Fruit fly (Drosophila melanogaster): ENCODE data around the gene Hs2st.

DNA sequence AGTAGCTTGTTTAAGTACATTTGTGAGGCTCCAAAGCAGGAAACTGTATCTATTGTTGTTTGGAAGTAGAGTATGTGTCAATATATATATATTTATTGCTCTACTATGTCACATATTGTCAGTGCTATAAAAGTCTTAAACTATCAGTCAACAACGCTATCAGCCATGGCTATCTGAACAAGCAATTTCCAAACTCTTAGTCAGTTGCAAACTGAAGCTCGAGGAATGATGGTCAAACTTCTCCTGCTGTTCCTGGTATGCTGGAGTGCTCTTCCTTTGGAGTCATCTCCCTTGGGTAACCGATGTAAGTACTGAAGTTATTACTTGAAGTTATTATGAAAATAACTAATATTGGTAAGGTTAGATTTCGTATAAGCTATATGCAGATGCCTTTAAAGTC is 25.7 kb downstream of the Hs2st start, which contains the start of gene lectin-37Db:
- TF ChIP-seq ttk (optimal IDR thresholded peaks at IDR 0.05) (no peak), psq (optimal IDR thresholded peaks at IDR 0.05) (no peak)

Measured in Kc167 (cell line).